Worm (Caenorhabditis elegans): ENCODE results near the gene scl-3.

Gene scl-3

DNA sequence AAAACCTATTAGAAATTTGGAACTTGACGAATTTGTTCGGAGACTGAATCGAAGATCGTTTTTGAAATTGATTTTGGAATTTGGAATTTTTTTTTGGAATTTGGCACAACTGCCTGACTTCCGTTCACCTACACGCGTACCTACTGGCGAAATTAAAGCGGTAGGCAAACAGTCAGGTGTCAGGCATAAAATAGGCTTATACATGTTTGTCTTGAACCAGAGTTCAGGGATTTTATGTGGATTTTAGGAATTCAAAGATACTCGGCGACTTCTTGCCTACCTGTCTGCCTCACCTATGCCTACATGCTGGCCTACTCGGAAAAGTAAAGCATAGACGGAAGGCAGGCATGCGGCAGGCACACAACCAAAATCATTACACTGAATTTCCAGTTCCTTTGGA, 19.0 kb downstream of the scl-3 start:
- no peak for TF ChIP-seq B0310.2 (tag; optimal IDR thresholded peaks at IDR 0.05)
- TF ChIP-seq sea-1 (GFP tag; conservative IDR thresholded peaks at IDR 0.05), result no peak

DNA sequence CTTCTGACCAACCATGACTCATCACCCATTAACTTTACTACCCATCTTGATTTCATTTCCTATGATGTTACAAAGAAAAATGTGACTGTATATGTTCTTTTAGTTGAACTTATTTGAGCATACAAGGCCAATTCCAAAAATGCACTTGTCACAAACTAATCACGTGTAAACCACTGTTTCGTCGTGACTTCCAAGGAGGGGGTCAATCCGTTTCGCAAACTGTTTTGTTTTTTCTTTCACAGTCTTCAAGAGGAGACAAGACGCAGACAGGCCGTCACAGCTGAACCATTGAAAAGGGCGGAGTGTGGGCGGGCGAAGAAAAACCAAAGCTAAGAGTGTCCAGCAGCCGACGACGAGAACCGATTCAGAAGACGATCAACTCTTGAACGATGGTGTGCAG, 19.7 kb downstream of the scl-3 start, which contains the start of gene C39E9.8:
C39E9.8 (plus strand) TSS at position 328 of the 400 bp plus-strand sequence.
- TF ChIP-seq hmbx-1 (tag; optimal IDR thresholded peaks at IDR 0.05) (no peak), ama-1 (optimal IDR thresholded peaks at IDR 0.05) (no peak), hmg-4 (GFP tag; optimal IDR thresholded peaks at IDR 0.05) (no peak)

DNA sequence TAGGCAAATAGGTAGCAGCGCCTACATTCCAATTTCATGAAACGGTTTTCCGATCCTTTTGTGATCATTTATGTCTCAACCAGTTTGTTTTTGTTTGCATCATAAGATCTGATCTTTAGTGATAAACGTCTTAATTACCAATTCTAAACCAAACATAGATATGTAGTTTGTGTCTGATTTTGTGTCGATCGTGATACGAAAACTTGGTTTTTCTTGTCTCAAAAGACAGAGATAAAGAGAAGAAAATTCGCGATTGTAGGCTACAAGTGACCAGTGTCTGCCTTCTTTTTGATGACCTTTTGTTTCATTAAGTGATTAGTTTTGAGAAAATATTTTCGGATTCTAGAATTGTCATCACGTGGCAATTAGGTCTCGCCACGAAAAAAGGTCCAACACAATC, 20.8 kb downstream of the scl-3 start:
- TF ChIP-seq ama-1 (optimal IDR thresholded peaks at IDR 0.05) (no peak), scrt-1 (GFP tag; IDR thresholded peaks at IDR 0.05) (no peak), F13C5.2 (tag; optimal IDR thresholded peaks at IDR 0.05) (no peak), hnd-1 (tag; optimal IDR thresholded peaks at IDR 0.05) (no peak), hmbx-1 (tag; optimal IDR thresholded peaks at IDR 0.05) (no peak), pes-1 (GFP tag; IDR thresholded peaks at IDR 0.05) (no peak), aly-1 (tag; optimal IDR thresholded peaks at IDR 0.05) (no peak), hmg-4 (GFP tag; optimal IDR thresholded peaks at IDR 0.05) (no peak), tbx-37 (GFP tag; conservative IDR thresholded peaks at IDR 0.05) (no peak), sea-1 (GFP tag; conservative IDR thresholded peaks at IDR 0.05) (no peak), flt-1 (GFP tag; IDR thresholded peaks at IDR 0.05) (no peak)

DNA sequence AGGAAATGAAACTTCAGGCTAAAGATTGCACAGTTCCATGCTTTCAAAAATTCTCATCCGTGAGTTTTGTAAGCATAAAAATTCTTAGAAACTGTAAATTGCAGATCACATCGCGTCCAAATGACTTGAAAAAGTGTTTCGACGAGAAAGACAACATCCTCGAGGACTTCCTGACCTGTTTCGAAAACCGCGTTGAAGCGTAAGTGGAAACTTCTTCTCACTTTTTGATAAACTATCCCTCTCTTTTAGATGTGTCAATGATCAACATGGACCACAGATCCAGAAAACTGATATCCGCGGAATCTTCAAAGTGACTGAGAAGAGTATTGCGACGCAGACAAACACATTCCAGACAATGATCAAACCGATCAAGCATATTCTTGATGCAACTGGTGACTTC, 21.5 kb downstream of the scl-3 start:
- TF ChIP-seq ama-1 (optimal IDR thresholded peaks at IDR 0.05), result no peak
- no peak for TF ChIP-seq ceh-36 (tag; optimal IDR thresholded peaks at IDR 0.05)
- TF ChIP-seq scrt-1 (GFP tag; IDR thresholded peaks at IDR 0.05), result no peak
- no peak for TF ChIP-seq hnd-1 (tag; optimal IDR thresholded peaks at IDR 0.05)
- TF ChIP-seq ceh-13 (GFP tag; optimal IDR thresholded peaks at IDR 0.05), result no peak
- TF ChIP-seq sea-1 (GFP tag; conservative IDR thresholded peaks at IDR 0.05), result no peak
- TF ChIP-seq B0310.2 (tag; optimal IDR thresholded peaks at IDR 0.05), result no peak
- no peak for TF ChIP-seq tbx-37 (GFP tag; conservative IDR thresholded peaks at IDR 0.05)
- no peak for TF ChIP-seq pes-1 (GFP tag; IDR thresholded peaks at IDR 0.05)
- TF ChIP-seq F13C5.2 (tag; optimal IDR thresholded peaks at IDR 0.05), result no peak
- TF ChIP-seq flt-1 (GFP tag; IDR thresholded peaks at IDR 0.05), result no peak
- TF ChIP-seq hmg-4 (GFP tag; optimal IDR thresholded peaks at IDR 0.05), result no peak

DNA sequence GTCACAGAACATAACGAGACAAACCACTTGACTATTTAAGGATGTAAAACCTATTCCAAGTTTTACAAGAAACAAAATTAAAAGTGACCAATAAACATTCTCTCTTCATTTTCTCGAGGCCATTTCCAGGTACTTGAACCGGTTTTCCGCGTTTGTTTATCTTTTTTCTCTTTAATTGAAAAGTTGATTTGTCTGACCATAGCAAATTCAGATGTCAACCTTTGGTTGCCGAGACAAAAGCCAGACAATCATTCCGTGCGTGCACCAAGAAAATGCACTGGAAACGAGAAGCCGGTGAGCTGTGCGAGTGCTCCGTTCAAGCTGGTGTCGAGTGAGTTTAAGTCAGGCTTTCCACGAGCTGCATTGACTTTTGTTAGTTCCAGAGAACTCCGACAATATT, 22.7 kb downstream of the scl-3 start:
- no peak for TF ChIP-seq ets-7 (tag; optimal IDR thresholded peaks at IDR 0.05)
- no peak for TF ChIP-seq tbx-37 (GFP tag; conservative IDR thresholded peaks at IDR 0.05)
- TF ChIP-seq tbx-11 (GFP tag; IDR thresholded peaks at IDR 0.05), result no peak
- TF ChIP-seq F13C5.2 (tag; optimal IDR thresholded peaks at IDR 0.05), result no peak
- TF ChIP-seq hmg-4 (GFP tag; optimal IDR thresholded peaks at IDR 0.05), result no peak
- TF ChIP-seq hmbx-1 (tag; optimal IDR thresholded peaks at IDR 0.05), result no peak

DNA sequence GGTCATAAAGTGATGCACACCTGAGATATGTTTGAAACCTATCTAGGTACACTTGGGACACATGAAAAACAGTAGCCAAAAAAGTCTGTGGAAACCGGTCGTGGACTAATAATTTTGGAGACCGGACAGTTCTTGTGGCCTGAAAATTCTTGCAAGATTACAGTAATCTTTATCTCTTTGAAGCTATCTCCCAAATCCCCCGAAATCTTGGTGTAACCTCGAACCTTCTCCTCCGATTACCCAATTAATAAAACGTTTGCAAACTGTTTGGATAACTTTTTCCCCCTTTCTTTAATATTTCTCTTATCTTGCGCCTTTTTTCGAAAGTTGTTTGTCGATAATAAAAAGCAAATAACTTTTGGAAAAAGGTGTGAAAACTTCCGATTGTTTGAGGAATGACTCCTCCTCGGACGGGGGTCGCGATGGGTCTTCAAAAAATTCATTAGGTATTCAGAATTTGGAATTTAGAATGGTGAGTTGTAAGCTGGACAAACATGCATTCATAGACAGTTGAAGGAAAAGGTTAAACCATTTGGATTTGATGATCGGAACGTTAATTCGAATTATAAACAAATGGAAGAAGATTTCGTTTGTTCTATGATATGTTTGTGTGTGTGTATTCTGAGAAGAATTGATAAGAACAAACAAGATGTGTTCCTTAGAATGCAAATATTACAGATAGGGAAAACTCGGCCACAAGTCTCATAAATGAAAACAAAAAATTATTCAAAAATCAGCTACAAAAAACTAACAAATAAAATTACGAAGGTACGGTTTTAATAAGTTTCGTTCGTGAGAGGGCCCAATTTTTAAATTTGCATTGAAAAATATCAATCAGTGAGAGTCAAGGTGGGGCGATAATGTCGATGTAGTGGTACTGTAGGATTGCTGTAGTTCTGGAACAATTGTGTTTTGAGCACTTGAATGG, 23.7 kb downstream of the scl-3 start:
- TF ChIP-seq ceh-36 (tag; optimal IDR thresholded peaks at IDR 0.05) (no peak), scrt-1 (GFP tag; IDR thresholded peaks at IDR 0.05) (no peak), flt-1 (GFP tag; IDR thresholded peaks at IDR 0.05) (no peak), aly-1 (tag; optimal IDR thresholded peaks at IDR 0.05) (no peak), hmbx-1 (tag; optimal IDR thresholded peaks at IDR 0.05) (no peak), pes-1 (GFP tag; IDR thresholded peaks at IDR 0.05) (no peak), sea-1 (GFP tag; conservative IDR thresholded peaks at IDR 0.05) (no peak), B0310.2 (tag; optimal IDR thresholded peaks at IDR 0.05) (no peak), ets-7 (tag; optimal IDR thresholded peaks at IDR 0.05) (no peak), tra-4 (tag; optimal IDR thresholded peaks at IDR 0.05) (no peak), tbx-11 (GFP tag; IDR thresholded peaks at IDR 0.05) (no peak), hnd-1 (tag; optimal IDR thresholded peaks at IDR 0.05) (no peak), F13C5.2 (tag; optimal IDR thresholded peaks at IDR 0.05) (no peak)

DNA sequence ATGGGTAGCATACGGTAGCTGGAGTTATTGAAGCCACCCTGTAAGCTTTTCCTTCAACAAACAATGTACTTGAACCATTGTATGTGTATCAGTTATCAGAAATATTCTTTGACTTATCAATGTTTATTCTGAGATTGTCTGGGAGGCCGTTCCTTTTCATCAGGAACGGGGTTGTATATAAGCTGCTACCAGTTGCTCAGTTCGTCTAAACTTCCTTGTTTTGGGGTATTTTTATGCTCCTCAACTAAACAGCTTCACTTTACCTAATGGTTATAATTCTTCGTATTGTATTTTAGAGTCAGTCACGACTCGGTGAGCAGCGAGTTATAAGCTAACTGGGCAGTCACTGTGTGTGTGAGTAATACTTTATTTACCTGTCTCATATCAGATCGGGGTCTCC, 26.3 kb downstream of the scl-3 start:
- no peak for TF ChIP-seq sea-1 (GFP tag; conservative IDR thresholded peaks at IDR 0.05)
- TF ChIP-seq scrt-1 (GFP tag; IDR thresholded peaks at IDR 0.05), result no peak
- no peak for TF ChIP-seq tbx-11 (GFP tag; IDR thresholded peaks at IDR 0.05)
- no peak for TF ChIP-seq tra-4 (tag; optimal IDR thresholded peaks at IDR 0.05)
- TF ChIP-seq aly-1 (tag; optimal IDR thresholded peaks at IDR 0.05), result no peak
- no peak for TF ChIP-seq F13C5.2 (tag; optimal IDR thresholded peaks at IDR 0.05)
- TF ChIP-seq ceh-13 (GFP tag; optimal IDR thresholded peaks at IDR 0.05), result no peak
- TF ChIP-seq pes-1 (GFP tag; IDR thresholded peaks at IDR 0.05), result no peak
- no peak for TF ChIP-seq tbx-37 (GFP tag; conservative IDR thresholded peaks at IDR 0.05)
- no peak for TF ChIP-seq ama-1 (optimal IDR thresholded peaks at IDR 0.05)
- no peak for TF ChIP-seq B0310.2 (tag; optimal IDR thresholded peaks at IDR 0.05)
- no peak for TF ChIP-seq hnd-1 (tag; optimal IDR thresholded peaks at IDR 0.05)
- no peak for TF ChIP-seq ets-7 (tag; optimal IDR thresholded peaks at IDR 0.05)

DNA sequence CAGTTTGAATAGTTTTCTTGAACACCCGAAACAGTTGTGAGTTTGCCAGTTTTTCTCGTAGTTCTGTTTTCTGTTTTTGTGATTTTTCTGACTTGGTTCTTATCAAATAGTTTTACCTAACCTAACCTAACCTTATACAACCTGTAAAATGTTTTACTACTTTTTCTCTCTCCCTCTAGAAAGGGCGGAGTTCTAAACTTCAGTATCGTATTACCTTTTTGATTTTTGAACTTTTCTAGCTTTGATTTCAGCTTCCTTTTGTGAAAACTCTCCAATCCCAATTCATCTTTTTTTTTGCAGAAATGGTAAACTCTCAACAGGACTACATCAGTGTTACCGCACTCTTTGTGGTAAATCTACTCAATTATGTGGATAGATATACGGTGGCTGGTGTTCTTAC, 27.3 kb downstream of the scl-3 start, which contains the start of gene spin-2:
spin-2 (plus strand) TSS at position 301 of the 400 bp plus-strand sequence.
- TF ChIP-seq ceh-36 (tag; optimal IDR thresholded peaks at IDR 0.05) (no peak), aly-1 (tag; optimal IDR thresholded peaks at IDR 0.05) (no peak), tbx-37 (GFP tag; conservative IDR thresholded peaks at IDR 0.05) (no peak), F13C5.2 (tag; optimal IDR thresholded peaks at IDR 0.05) (no peak), sea-1 (GFP tag; conservative IDR thresholded peaks at IDR 0.05) (no peak), B0310.2 (tag; optimal IDR thresholded peaks at IDR 0.05) (no peak), pes-1 (GFP tag; IDR thresholded peaks at IDR 0.05) (no peak), flt-1 (GFP tag; IDR thresholded peaks at IDR 0.05) (no peak), scrt-1 (GFP tag; IDR thresholded peaks at IDR 0.05) (no peak)

Measured in whole organism, early embryonic.